Fruit fly (Drosophila melanogaster): ENCODE measurements around the gene sas.

The sas gene

dm6 chr3R:7127966-7128365 is 34.6 kb upstream of the sas start, which contains the start of gene CG10068 (continued):
- TF ChIP-seq pan (optimal IDR thresholded peaks at IDR 0.05) (no peak), pan (GFP tag; optimal IDR thresholded peaks at IDR 0.05 in 1 of 2, IDR thresholded peaks at IDR 0.05 in 1 of 2) (peak in 1 of 2 experiments; percentile 97), B-H1 (GFP tag; IDR thresholded peaks at IDR 0.05) (peak; percentile 86), bigmax (GFP tag; optimal IDR thresholded peaks at IDR 0.05) (peak; percentile 18), Hr39 (optimal IDR thresholded peaks at IDR 0.05) (no peak), CG16863 (GFP tag; optimal IDR thresholded peaks at IDR 0.05) (peak; percentile 89), nerfin-1 (tag; optimal IDR thresholded peaks at IDR 0.05) (peak; percentile 80), CG8290 (GFP tag; optimal IDR thresholded peaks at IDR 0.05) (peak; percentile 94), CG8290 (tag; optimal IDR thresholded peaks at IDR 0.05) (peak; percentile 73 to 86), Nf-YB (GFP tag; optimal IDR thresholded peaks at IDR 0.05) (peak; percentile 76), E2f1 (GFP tag; IDR thresholded peaks at IDR 0.05) (peak; percentile 90), salm (tag; optimal IDR thresholded peaks at IDR 0.05) (peak; percentile 75), Deaf1 (tag; optimal IDR thresholded peaks at IDR 0.05) (peak; percentile 55), Mad (GFP tag; optimal IDR thresholded peaks at IDR 0.05) (peak; percentile 83), CG1832 (GFP tag; optimal IDR thresholded peaks at IDR 0.05) (no peak), fd3F (GFP tag; optimal IDR thresholded peaks at IDR 0.05) (peak; percentile 76), br (optimal IDR thresholded peaks at IDR 0.05) (no peak), CHES-1-like (GFP tag; optimal IDR thresholded peaks at IDR 0.05) (peak; percentile 92), CG2889 (GFP tag; IDR thresholded peaks at IDR 0.05) (peak; percentile 64; the same call in 2 of the 3 replicates), CG8924 (tag; optimal IDR thresholded peaks at IDR 0.05) (peak; percentile 96), gcm (GFP tag; optimal IDR thresholded peaks at IDR 0.05) (peak; percentile 87), Six4 (GFP tag; optimal IDR thresholded peaks at IDR 0.05) (peak; percentile 87), wor (GFP tag; IDR thresholded peaks at IDR 0.05) (peak; percentile 79), Ada2b (GFP tag; IDR thresholded peaks at IDR 0.05) (peak; percentile 88), Blimp-1 (GFP tag; optimal IDR thresholded peaks at IDR 0.05) (peak; percentile 84), dimm (GFP tag; IDR thresholded peaks at IDR 0.05) (no peak; the same call in 1 of the 2 replicates), dm (GFP tag; optimal IDR thresholded peaks at IDR 0.05) (peak; percentile 62), gro (GFP tag; optimal IDR thresholded peaks at IDR 0.05) (peak; percentile 90), sens (GFP tag) (peak; percentile 99), Vsx1 (GFP tag; optimal IDR thresholded peaks at IDR 0.05) (peak; percentile 72), CG8089 (GFP tag; optimal IDR thresholded peaks at IDR 0.05) (peak; percentile 78), knrl (GFP tag; IDR thresholded peaks at IDR 0.05; ENCODE audit: partially characterized antibody) (peak; percentile 13; the same call in 1 of the 3 replicates), CG3726 (GFP tag; IDR thresholded peaks at IDR 0.05) (peak; percentile 89), MTF-1 (GFP tag; optimal IDR thresholded peaks at IDR 0.05; ENCODE audit: borderline replicate concordance) (peak; percentile 70), cas (GFP tag; IDR thresholded peaks at IDR 0.05) (peak; percentile 65), bsh (GFP tag; optimal IDR thresholded peaks at IDR 0.05) (peak; percentile 30 to 91), HLH4C (GFP tag; IDR thresholded peaks at IDR 0.05; ENCODE audit: partially characterized antibody) (no peak), CG12744 (GFP tag; optimal IDR thresholded peaks at IDR 0.05) (peak; percentile 91), tup (GFP tag; optimal IDR thresholded peaks at IDR 0.05) (peak; percentile 78), Sry-β (GFP tag; optimal IDR thresholded peaks at IDR 0.05) (no peak), Doc3 (GFP tag; IDR thresholded peaks at IDR 0.05; ENCODE audit: partially characterized antibody) (no peak), Hmx (GFP tag; optimal IDR thresholded peaks at IDR 0.05) (peak; percentile 43), HHEX (GFP tag; optimal IDR thresholded peaks at IDR 0.05) (peak; percentile 84), CG18764 (GFP tag; optimal IDR thresholded peaks at IDR 0.05) (peak; percentile 84), lov (optimal IDR thresholded peaks at IDR 0.05) (no peak), lov (GFP tag; IDR thresholded peaks at IDR 0.05) (peak; percentile 94), Atf-2 (GFP tag; optimal IDR thresholded peaks at IDR 0.05) (peak; percentile 77), CG16779 (GFP tag; IDR thresholded peaks at IDR 0.05) (peak; percentile 80; the same call in 1 of the 2 replicates), CG11504 (tag; optimal IDR thresholded peaks at IDR 0.05) (peak; percentile 90), Trl (optimal IDR thresholded peaks at IDR 0.05) (no peak), Trl (GFP tag; optimal IDR thresholded peaks at IDR 0.05) (peak; percentile 92), Myb (GFP tag; optimal IDR thresholded peaks at IDR 0.05) (peak; percentile 56), croc (GFP tag; conservative IDR thresholded peaks at IDR 0.05) (peak; percentile 77)

Data from whole organism, embryonic.